Worm (Caenorhabditis elegans) whole organism, L3 larva: ENCODE data around the gene spop-1.
A peak's percentile ranks its signal among the peaks of the same experiment; 100 is the strongest.

ENCODE experiments used
- elt-1 ChIP-seq: fragments of 150-350 bp; optimal IDR thresholded peaks from 2 replicates; lab custom pipeline; 2014; ENCODE audit warnings: missing biosample characterization, missing genetic modification characterization
- elt-3 ChIP-seq, 3 experiments: fragments of 150-350 bp in 1 of 3; sonication (generic microtip) in 2 of 3; optimal IDR thresholded peaks; 2 replicates in 2 of 3; 4 replicates in 1 of 3; lab custom pipeline; 2014 to 2017; ENCODE audit warnings: missing biosample characterization in 3 of 3, missing genetic modification characterization in 3 of 3
- lin-39 ChIP-seq: fragments of 150-350 bp; optimal IDR thresholded peaks from 2 replicates; lab custom pipeline; 2018; ENCODE audit warnings: missing biosample characterization, missing genetic modification reagents, missing genetic modification characterization
- mdl-1 ChIP-seq: fragments of 150-350 bp; optimal IDR thresholded peaks from 2 replicates; lab custom pipeline; 2014; ENCODE audit warnings: missing biosample characterization, missing genetic modification characterization
- nhr-23 ChIP-seq: fragments of 150-350 bp; optimal IDR thresholded peaks from 2 replicates; lab custom pipeline; 2014; ENCODE audit warnings: missing biosample characterization, missing genetic modification reagents, missing genetic modification characterization
- sea-2 ChIP-seq: fragments of 150-350 bp; sonication (generic microtip); optimal IDR thresholded peaks from 4 replicates; lab custom pipeline; 2014; ENCODE audit warnings: missing biosample characterization, missing genetic modification reagents, missing genetic modification characterization

- TF ChIP-seq nhr-23 (peak; percentile 79), elt-3 (tag; optimal IDR thresholded peaks at IDR 0.05; lab: Kevin White, UChicago) (no peak), mdl-1 (tag; lab: Kevin White, UChicago) (peak; percentile 96), sea-2 (GFP tag; lab: Kevin White, UChicago) (no peak), elt-1 (tag; lab: Kevin White, UChicago) (peak; percentile 54), lin-39 (tag; lab: Kevin White, UChicago) (peak; percentile 83)
Observed at ce11 chrIII:10096525-10096972, 1.3 kb downstream of the spop-1 start.
